Worm (Caenorhabditis elegans) whole organism, mixed stage, embryonic: ENCODE results near the gene casy-1.

Source experiments
- ces-1 ChIP-seq: fragments of 150-350 bp; optimal IDR thresholded peaks from 2 replicates; lab custom pipeline; 2014; ENCODE audit warnings: missing biosample characterization, missing genetic modification reagents, missing genetic modification characterization
- elt-1 ChIP-seq: sonication (generic microtip); optimal IDR thresholded peaks from 2 replicates; lab custom pipeline; 2017; ENCODE audit warnings: missing genetic modification characterization, mild to moderate bottlenecking, missing compliant biosample characterization, antibody characterized with exemption, moderate library complexity, borderline replicate concordance; ENCODE audit not compliant: insufficient read depth
- lin-13 ChIP-seq: fragments of 150-350 bp; optimal IDR thresholded peaks from 2 replicates; lab custom pipeline; 2014; ENCODE audit warnings: missing biosample characterization, missing genetic modification characterization
- lsy-2 ChIP-seq: fragments of 150-350 bp; optimal IDR thresholded peaks from 2 replicates; lab custom pipeline; 2014; ENCODE audit warnings: missing biosample characterization, missing genetic modification characterization
- mab-5 ChIP-seq: fragments of 150-350 bp; optimal IDR thresholded peaks from 2 replicates; lab custom pipeline; 2014; ENCODE audit warnings: missing biosample characterization, missing genetic modification characterization
- mep-1 ChIP-seq: fragments of 150-350 bp; optimal IDR thresholded peaks from 2 replicates; lab custom pipeline; 2017; ENCODE audit warnings: missing biosample characterization, missing genetic modification reagents, missing genetic modification characterization, inconsistent platforms
- nhr-237 ChIP-seq: fragments of 150-350 bp; optimal IDR thresholded peaks from 2 replicates; lab custom pipeline; 2014; ENCODE audit warnings: missing biosample characterization, missing genetic modification characterization
- pha-4 ChIP-seq: fragments of 150-350 bp; optimal IDR thresholded peaks from 2 replicates; lab custom pipeline; 2018; ENCODE audit warnings: missing biosample characterization, missing genetic modification reagents, missing genetic modification characterization
- snpc-4 ChIP-seq: fragments of 150-350 bp; optimal IDR thresholded peaks from 2 replicates; lab custom pipeline; 2014; ENCODE audit warnings: missing biosample characterization, missing genetic modification characterization
- sptf-1 ChIP-seq: sonication (generic microtip); optimal IDR thresholded peaks from 2 replicates; lab custom pipeline; 2017; ENCODE audit warnings: mild to moderate bottlenecking, missing genetic modification characterization, moderate library complexity, missing compliant biosample characterization
- tbx-8 ChIP-seq: fragments of 200-800 bp; sonication (Bioruptor generic); optimal IDR thresholded peaks from 2 replicates; lab custom pipeline; 2018; ENCODE audit warnings: mild to moderate bottlenecking, missing genetic modification characterization, moderate library complexity, missing compliant biosample characterization
- unc-62 ChIP-seq: fragments of 150-350 bp; optimal IDR thresholded peaks from 2 replicates; lab custom pipeline; 2014; ENCODE audit warnings: missing biosample characterization, missing genetic modification reagents, missing genetic modification characterization
- ztf-11 ChIP-seq: fragments of 150-350 bp; optimal IDR thresholded peaks from 2 replicates; lab custom pipeline; 2014; ENCODE audit warnings: missing biosample characterization, missing genetic modification characterization

- no peak for TF ChIP-seq pha-4 (tag; lab: Kevin White, UChicago)
- TF ChIP-seq tbx-8 (GFP tag; lab: Kevin White, UChicago), result no peak
- no peak for TF ChIP-seq nhr-237 (tag; lab: Kevin White, UChicago)
- TF ChIP-seq unc-62 (GFP tag; lab: Kevin White, UChicago), result no peak
- no peak for TF ChIP-seq ztf-11 (tag; lab: Kevin White, UChicago)
- no peak for TF ChIP-seq mep-1 (tag; lab: Kevin White, UChicago)
- TF ChIP-seq mab-5, result no peak
- TF ChIP-seq lsy-2, result no peak
- TF ChIP-seq sptf-1 (tag; lab: Kevin White, UChicago), result no peak
- no peak for TF ChIP-seq ces-1 (GFP tag; lab: Kevin White, UChicago)
- no peak for TF ChIP-seq elt-1 (tag; lab: Kevin White, UChicago)
- TF ChIP-seq snpc-4 (tag; lab: Kevin White, UChicago), result no peak
- TF ChIP-seq lin-13, result no peak
These were observed 4.3 kb downstream of the casy-1 start for ce11 chrII:5952214-5952613.
